Worm (Caenorhabditis elegans) whole organism, young adult: ENCODE measurements around the gene ash-2.

Experiments
- B0019.2 ChIP-seq: fragments of 200-800 bp; sonication (Bioruptor generic); conservative IDR thresholded peaks from 2 replicates; pipeline ENCODE4 v1.3.6; 2022; ENCODE audit warnings: missing genetic modification reagents, missing genetic modification characterization, missing compliant biosample characterization
- B0336.3 ChIP-seq: fragments of 200-800 bp; sonication (Bioruptor generic); IDR thresholded peaks from 2 replicates; pipeline ENCODE4 v1.3.6; 2022; ENCODE audit warnings: missing genetic modification characterization, missing compliant biosample characterization
- C17E4.6 ChIP-seq: fragments of 200-800 bp; sonication (Bioruptor generic); IDR thresholded peaks from 2 replicates; pipeline ENCODE4 v1.3.6; 2022; ENCODE audit warnings: missing genetic modification reagents, missing genetic modification characterization, missing compliant biosample characterization
- F10E7.11 ChIP-seq: sonication (generic microtip); optimal IDR thresholded peaks from 2 replicates; lab custom pipeline; 2017; ENCODE audit warnings: mild to moderate bottlenecking, missing genetic modification characterization, moderate library complexity, missing compliant biosample characterization
- F23B12.7 ChIP-seq: sonication (generic microtip); optimal IDR thresholded peaks from 2 replicates; lab custom pipeline; 2017; ENCODE audit warnings: missing genetic modification characterization, mild to moderate bottlenecking, missing compliant biosample characterization, antibody characterized with exemption, moderate library complexity; ENCODE audit not compliant: insufficient read depth
- F37B4.10 ChIP-seq: fragments of 200-800 bp; sonication (Bioruptor generic); IDR thresholded peaks from 2 replicates; pipeline ENCODE4 v1.3.6; 2022; ENCODE audit warnings: missing genetic modification characterization, missing compliant biosample characterization
- F55B11.4 ChIP-seq: sonication (generic microtip); optimal IDR thresholded peaks from 2 replicates; lab custom pipeline; 2016; ENCODE audit warnings: missing compliant biosample characterization, missing genetic modification characterization, borderline replicate concordance; ENCODE audit not compliant: insufficient read depth
- F57A8.1 ChIP-seq: fragments of 200-800 bp; sonication (Bioruptor generic); optimal IDR thresholded peaks from 2 replicates; lab custom pipeline; 2018; ENCODE audit warnings: mild to moderate bottlenecking, missing genetic modification characterization, moderate library complexity, missing compliant biosample characterization
- F57C9.4 ChIP-seq: sonication (generic microtip); optimal IDR thresholded peaks from 2 replicates; lab custom pipeline; 2017; ENCODE audit warnings: mild to moderate bottlenecking, missing genetic modification characterization, missing compliant biosample characterization
- K11D2.4 ChIP-seq: fragments of 200-800 bp; sonication (Bioruptor generic); IDR thresholded peaks from 2 replicates; pipeline ENCODE4 v1.3.6; 2022; ENCODE audit warnings: missing genetic modification reagents, missing genetic modification characterization, missing compliant biosample characterization
- K12H6.12 ChIP-seq: fragments of 200-800 bp; sonication (Bioruptor generic); optimal IDR thresholded peaks from 2 replicates; lab custom pipeline; 2018; ENCODE audit warnings: mild to moderate bottlenecking, missing genetic modification characterization, missing compliant biosample characterization
- T07F8.4 ChIP-seq: sonication (generic microtip); optimal IDR thresholded peaks from 2 replicates; lab custom pipeline; 2016; ENCODE audit warnings: mild to moderate bottlenecking, missing genetic modification characterization, moderate library complexity, missing compliant biosample characterization
- T26A5.8 ChIP-seq: sonication (generic microtip); optimal IDR thresholded peaks from 2 replicates; lab custom pipeline; 2016; ENCODE audit warnings: missing genetic modification characterization, missing compliant biosample characterization
- Y53G8AR.9 ChIP-seq: fragments of 200-800 bp; sonication (Bioruptor generic); conservative IDR thresholded peaks from 2 replicates; pipeline ENCODE4 v1.3.6; 2022; ENCODE audit warnings: missing genetic modification reagents, missing genetic modification characterization, missing compliant biosample characterization
- Y67H2A.10 ChIP-seq: fragments of 200-800 bp; sonication (Bioruptor generic); conservative IDR thresholded peaks from 2 replicates; pipeline ENCODE4 v1.3.6; 2022; ENCODE audit warnings: missing genetic modification reagents, missing genetic modification characterization, missing compliant biosample characterization
- aptf-2 ChIP-seq: fragments of 200-800 bp; sonication (Bioruptor generic); conservative IDR thresholded peaks from 2 replicates; pipeline ENCODE4 v1.3.6; 2022; ENCODE audit warnings: missing genetic modification reagents, missing genetic modification characterization, missing compliant biosample characterization
- aptf-3 ChIP-seq: fragments of 200-800 bp; sonication (Bioruptor generic); IDR thresholded peaks from 2 replicates; pipeline ENCODE4 v1.3.6; 2022; ENCODE audit warnings: missing genetic modification characterization, missing compliant biosample characterization
- attf-3 ChIP-seq: fragments of 200-800 bp; sonication (Bioruptor generic); conservative IDR thresholded peaks from 2 replicates; pipeline ENCODE4 v1.3.6; 2022; ENCODE audit warnings: missing genetic modification reagents, missing genetic modification characterization, missing compliant biosample characterization
- bed-1 ChIP-seq: fragments of 200-800 bp; sonication (Bioruptor generic); IDR thresholded peaks from 2 replicates; pipeline ENCODE4 v1.3.6; 2022; ENCODE audit warnings: missing genetic modification reagents, missing genetic modification characterization, missing compliant biosample characterization
- ceh-27 ChIP-seq: fragments of 200-800 bp; sonication (Bioruptor generic); optimal IDR thresholded peaks from 2 replicates; lab custom pipeline; 2018; ENCODE audit warnings: mild to moderate bottlenecking, missing genetic modification characterization, moderate library complexity, missing compliant biosample characterization
- chd-7 ChIP-seq: sonication (generic microtip); optimal IDR thresholded peaks from 2 replicates; lab custom pipeline; 2016; ENCODE audit warnings: mild to moderate bottlenecking, missing genetic modification characterization, moderate library complexity, missing compliant biosample characterization
- dpff-1 ChIP-seq: sonication (generic microtip); optimal IDR thresholded peaks from 2 replicates; lab custom pipeline; 2017; ENCODE audit warnings: mild to moderate bottlenecking, missing genetic modification characterization, missing compliant biosample characterization
- egrh-3 ChIP-seq: fragments of 200-800 bp; sonication (Bioruptor generic); IDR thresholded peaks from 2 replicates; pipeline ENCODE4 v1.3.6; 2022; ENCODE audit warnings: missing genetic modification reagents, missing genetic modification characterization, missing compliant biosample characterization
- ekl-4 ChIP-seq: fragments of 200-800 bp; sonication (Bioruptor generic); IDR thresholded peaks from 2 replicates; pipeline ENCODE4 v1.3.6; 2022; ENCODE audit warnings: missing genetic modification reagents, missing genetic modification characterization, missing compliant biosample characterization
- hsf-1 ChIP-seq: fragments of 200-800 bp; sonication (Bioruptor generic); IDR thresholded peaks from 2 replicates; pipeline ENCODE4 v1.3.6; 2022; ENCODE audit warnings: missing genetic modification reagents, missing genetic modification characterization, missing compliant biosample characterization
- let-526 ChIP-seq: fragments of 200-800 bp; sonication (Bioruptor generic); IDR thresholded peaks from 2 replicates; pipeline ENCODE4 v1.3.6; 2022; ENCODE audit warnings: missing genetic modification reagents, missing genetic modification characterization, missing compliant biosample characterization
- lin-35 ChIP-seq, 3 experiments: fragments of 150-350 bp in 2 of 3; sonication (generic microtip) in 1 of 3; optimal IDR thresholded peaks; 2 replicates each; lab custom pipeline; 2014 to 2018; ENCODE audit warnings: missing biosample characterization in 3 of 3, missing genetic modification characterization in 3 of 3, missing genetic modification reagents in 3 of 3
- lin-40 ChIP-seq: sonication (generic microtip); optimal IDR thresholded peaks from 2 replicates; lab custom pipeline; 2016; ENCODE audit warnings: missing genetic modification characterization, mild to moderate bottlenecking, missing compliant biosample characterization, missing genotype, missing genetic modification reagents
- lin-54 ChIP-seq: fragments of 200-800 bp; sonication (Bioruptor generic); optimal IDR thresholded peaks from 2 replicates; lab custom pipeline; 2018; ENCODE audit warnings: mild to moderate bottlenecking, missing genetic modification characterization, missing compliant biosample characterization
- lir-1 ChIP-seq: fragments of 200-800 bp; sonication (Bioruptor generic); conservative IDR thresholded peaks from 2 replicates; pipeline ENCODE4 v1.3.6; 2022; ENCODE audit warnings: missing genetic modification reagents, missing genetic modification characterization, missing compliant biosample characterization
- madf-3 ChIP-seq: fragments of 200-800 bp; sonication (Bioruptor generic); IDR thresholded peaks from 2 replicates; pipeline ENCODE4 v1.3.6; 2022; ENCODE audit warnings: missing genetic modification reagents, missing genetic modification characterization, missing compliant biosample characterization
- madf-6 ChIP-seq: fragments of 200-800 bp; sonication (Bioruptor generic); IDR thresholded peaks from 2 replicates; pipeline ENCODE4 v1.3.6; 2022; ENCODE audit warnings: missing genetic modification reagents, missing genetic modification characterization, missing compliant biosample characterization
- madf-8 ChIP-seq: fragments of 200-800 bp; sonication (Bioruptor generic); conservative IDR thresholded peaks from 2 replicates; pipeline ENCODE4 v1.3.6; 2022; ENCODE audit warnings: missing genetic modification reagents, missing genetic modification characterization, missing compliant biosample characterization
- mel-28 ChIP-seq: sonication (generic microtip); optimal IDR thresholded peaks from 2 replicates; lab custom pipeline; 2016; ENCODE audit warnings: borderline replicate concordance, mild to moderate bottlenecking, missing genetic modification characterization, missing compliant biosample characterization
- nhr-179 ChIP-seq: sonication (generic microtip); optimal IDR thresholded peaks from 2 replicates; lab custom pipeline; 2016; ENCODE audit warnings: mild to moderate bottlenecking, missing genetic modification characterization, missing compliant biosample characterization
- nhr-80 ChIP-seq: sonication (generic microtip); optimal IDR thresholded peaks from 2 replicates; lab custom pipeline; 2016; ENCODE audit warnings: missing genetic modification characterization, missing compliant biosample characterization
- nhr-90 ChIP-seq: sonication (generic microtip); optimal IDR thresholded peaks from 2 replicates; lab custom pipeline; 2016; ENCODE audit warnings: missing genotype, mild to moderate bottlenecking, missing genetic modification characterization, missing compliant biosample characterization
- repo-1 ChIP-seq: sonication (generic microtip); optimal IDR thresholded peaks from 2 replicates; lab custom pipeline; 2017; ENCODE audit warnings: mild to moderate bottlenecking, missing genetic modification characterization, missing compliant biosample characterization
- rpc-1 ChIP-seq, 2 experiments: fragments of 150-350 bp in 1 of 2; sonication (generic microtip) in 1 of 2; optimal IDR thresholded peaks; 2 replicates each; lab custom pipeline; 2014 to 2018; ENCODE audit warnings: missing biosample characterization in 1 of 2, missing genetic modification characterization in 1 of 2, missing genetic modification reagents in 1 of 2, missing genotype in 1 of 2
- snpc-3.4 ChIP-seq: sonication (generic microtip); optimal IDR thresholded peaks from 2 replicates; lab custom pipeline; 2017; ENCODE audit warnings: missing genetic modification characterization, mild to moderate bottlenecking, missing compliant biosample characterization, antibody characterized with exemption, moderate library complexity, missing genotype, missing genetic modification reagents
- tlf-1 ChIP-seq: fragments of 200-800 bp; sonication (Bioruptor generic); optimal IDR thresholded peaks from 2 replicates; lab custom pipeline; 2018; ENCODE audit warnings: mild to moderate bottlenecking, missing genetic modification characterization, missing compliant biosample characterization
- unc-130 ChIP-seq: sonication (generic microtip); optimal IDR thresholded peaks from 2 replicates; lab custom pipeline; 2016; ENCODE audit warnings: missing genetic modification reagents, missing genetic modification characterization, missing compliant biosample characterization
- xnd-1 ChIP-seq: sonication (generic microtip); optimal IDR thresholded peaks from 2 replicates; lab custom pipeline; 2016; ENCODE audit warnings: missing genotype, missing genetic modification reagents, missing genetic modification characterization, missing compliant biosample characterization
- zfh-2 ChIP-seq: fragments of 200-800 bp; sonication (Bioruptor generic); conservative IDR thresholded peaks from 2 replicates; pipeline ENCODE4 v1.3.6; 2022; ENCODE audit warnings: missing genetic modification reagents, missing genetic modification characterization, missing compliant biosample characterization
- ztf-22 ChIP-seq: fragments of 200-800 bp; sonication (Bioruptor generic); optimal IDR thresholded peaks from 2 replicates; lab custom pipeline; 2018; ENCODE audit warnings: mild to moderate bottlenecking, missing genetic modification characterization, moderate library complexity, missing compliant biosample characterization
- ztf-28 ChIP-seq: fragments of 200-800 bp; sonication (Bioruptor generic); IDR thresholded peaks from 2 replicates; pipeline ENCODE4 v1.3.6; 2022; ENCODE audit warnings: missing genetic modification reagents, missing genetic modification characterization, missing compliant biosample characterization
- ztf-6 ChIP-seq: fragments of 200-800 bp; sonication (Bioruptor generic); IDR thresholded peaks from 2 replicates; pipeline ENCODE4 v1.3.6; 2022; ENCODE audit warnings: missing genetic modification reagents, missing genetic modification characterization, missing compliant biosample characterization

Gene ash-2

DNA sequence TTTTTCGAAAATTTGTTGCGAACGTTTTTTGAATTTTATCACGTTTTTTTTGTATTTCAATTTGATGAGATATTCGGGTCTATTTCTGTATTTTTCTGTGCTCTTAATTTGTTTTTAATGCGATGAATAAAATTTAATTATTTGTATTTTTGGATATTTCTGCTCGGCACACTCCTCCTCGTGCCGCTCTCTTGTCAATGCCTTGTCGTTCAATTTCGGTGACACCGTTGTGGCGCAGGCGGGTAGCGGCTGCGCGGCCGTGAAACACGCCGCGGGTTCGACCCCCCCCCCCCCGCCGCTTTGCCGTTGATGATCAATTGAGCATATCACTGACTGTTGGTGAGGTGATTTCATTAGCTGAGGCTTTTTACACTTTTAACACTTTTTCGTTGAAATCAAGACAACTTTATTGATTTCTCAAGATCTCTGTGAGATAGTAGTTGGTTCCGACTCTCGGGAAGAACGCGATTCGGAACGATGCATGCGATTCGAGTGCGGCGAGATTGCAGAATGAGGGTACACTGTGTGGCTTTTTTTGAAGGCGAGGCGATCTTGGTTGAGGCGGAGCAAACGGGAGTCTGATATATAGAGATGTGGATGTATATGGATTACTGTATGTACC, 18.9 kb upstream of the ash-2 start (continued):
- TF ChIP-seq mel-28 (tag; lab: Kevin White, UChicago) (peak; percentile 89), bed-1 (GFP tag; lab: Robert Waterston, UW) (peak; percentile 98), Y67H2A.10 (peak; percentile 91), nhr-80 (peak; percentile 71), B0336.3 (GFP tag; lab: Robert Waterston, UW) (peak; percentile 98), hsf-1 (peak; percentile 82), madf-8 (GFP tag; lab: Robert Waterston, UW) (peak; percentile 77), F57A8.1 (GFP tag; lab: Kevin White, UChicago) (peak; percentile 99), rpc-1 (optimal IDR thresholded peaks at IDR 0.05; lab: Kevin White, UChicago) (peak; percentile 89), rpc-1 (tag; optimal IDR thresholded peaks at IDR 0.05; lab: Kevin White, UChicago) (peak; percentile 96), F55B11.4 (tag; lab: Kevin White, UChicago) (peak; percentile 52), T26A5.8 (tag; lab: Kevin White, UChicago) (peak; percentile 99), madf-6 (GFP tag; lab: Robert Waterston, UW) (peak; percentile 90), lin-35 (GFP tag; optimal IDR thresholded peaks at IDR 0.05; lab: Kevin White, UChicago) (peak in 2 of 3 experiments; percentile 46 to 55), B0019.2 (peak; percentile 87), F37B4.10 (peak; percentile 98), tlf-1 (peak; percentile 91), aptf-2 (GFP tag; lab: Robert Waterston, UW) (peak; percentile 68; the same call in 1 of the 2 replicates), lir-1 (GFP tag; lab: Robert Waterston, UW) (peak; percentile 85), K11D2.4 (GFP tag; lab: Robert Waterston, UW) (peak; percentile 87), ztf-22 (GFP tag; lab: Kevin White, UChicago) (peak; percentile 92), ztf-28 (GFP tag; lab: Robert Waterston, UW) (peak; percentile 98), xnd-1 (tag; lab: Kevin White, UChicago) (peak; percentile 59), nhr-90 (tag; lab: Kevin White, UChicago) (peak; percentile 98), Y53G8AR.9 (GFP tag; lab: Robert Waterston, UW) (peak; percentile 88), zfh-2 (GFP tag; lab: Robert Waterston, UW) (peak; percentile 100), chd-7 (tag; lab: Kevin White, UChicago) (peak; percentile 98), attf-3 (peak; percentile 85), unc-130 (GFP tag; lab: Kevin White, UChicago) (peak; percentile 95), ekl-4 (peak; percentile 96), ztf-6 (GFP tag; lab: Robert Waterston, UW) (peak; percentile 92), dpff-1 (peak; percentile 88), aptf-3 (GFP tag; lab: Robert Waterston, UW) (peak; percentile 95), ceh-27 (GFP tag; lab: Kevin White, UChicago) (peak; percentile 96), snpc-3.4 (tag; lab: Kevin White, UChicago) (peak; percentile 90), F23B12.7 (peak; percentile 82), lin-40 (peak; percentile 85), C17E4.6 (GFP tag; lab: Robert Waterston, UW) (peak; percentile 95), K12H6.12 (tag; lab: Kevin White, UChicago) (peak; percentile 91), egrh-3 (peak; percentile 99), F57C9.4 (tag; lab: Kevin White, UChicago) (peak; percentile 92), repo-1 (tag; lab: Kevin White, UChicago) (peak; percentile 96), F10E7.11 (tag; lab: Kevin White, UChicago) (peak; percentile 98), lin-54 (GFP tag; lab: Kevin White, UChicago) (peak; percentile 92), nhr-179 (tag; lab: Kevin White, UChicago) (peak; percentile 83), madf-3 (peak; percentile 95), let-526 (peak; percentile 96), T07F8.4 (tag; lab: Kevin White, UChicago) (peak; percentile 95)
